Worm (Caenorhabditis elegans) whole organism, L4 larva: ENCODE data around the gene W01C8.1.

Source experiments
- aly-2 ChIP-seq: sonication (generic microtip); optimal IDR thresholded peaks from 2 replicates; lab custom pipeline; 2018; ENCODE audit warnings: missing biosample characterization, missing genetic modification characterization
- ama-1 ChIP-seq: fragments of 150-350 bp; optimal IDR thresholded peaks from 2 replicates; lab custom pipeline; 2014; ENCODE audit warnings: inconsistent platforms, mixed read lengths
- nhr-11 ChIP-seq: fragments of 150-350 bp; optimal IDR thresholded peaks from 2 replicates; lab custom pipeline; 2014; ENCODE audit warnings: missing biosample characterization, missing genetic modification characterization
- nhr-25 ChIP-seq: sonication (generic microtip); optimal IDR thresholded peaks from 2 replicates; lab custom pipeline; 2017; ENCODE audit warnings: missing genetic modification characterization, mild to moderate bottlenecking, missing compliant biosample characterization, antibody characterized with exemption, moderate library complexity, borderline replicate concordance; ENCODE audit not compliant: insufficient read depth
- nhr-48 ChIP-seq: sonication (generic microtip); optimal IDR thresholded peaks from 2 replicates; lab custom pipeline; 2016; ENCODE audit warnings: mild to moderate bottlenecking, missing genetic modification characterization, missing compliant biosample characterization
- pqm-1 ChIP-seq: sonication (generic microtip); optimal IDR thresholded peaks from 2 replicates; lab custom pipeline; 2017; ENCODE audit warnings: missing biosample characterization, missing genetic modification characterization
- unc-39 ChIP-seq: sonication (generic microtip); optimal IDR thresholded peaks from 2 replicates; lab custom pipeline; 2017; ENCODE audit warnings: missing biosample characterization, missing genetic modification characterization

DNA sequence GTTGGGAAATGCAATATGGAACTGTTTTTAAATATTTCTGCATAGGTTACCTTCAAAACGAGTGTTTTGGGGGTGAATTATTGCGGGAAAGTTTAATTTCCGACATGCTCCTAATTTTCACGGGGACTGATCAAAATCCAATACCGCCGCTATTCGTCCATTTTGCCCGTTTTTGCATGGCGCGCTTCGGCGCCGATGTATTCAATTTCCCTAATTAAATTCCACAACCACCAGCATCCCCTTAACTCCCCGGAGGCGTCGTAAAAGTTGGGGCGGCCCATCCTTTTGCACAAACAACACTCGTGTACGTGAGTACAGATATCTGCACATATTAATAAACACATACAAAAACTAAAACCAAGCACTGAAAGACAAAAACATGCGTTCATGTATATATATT is 32.3 kb downstream of the W01C8.1 start:
- TF ChIP-seq nhr-11 (tag; lab: Kevin White, UChicago), result no peak
- no peak for TF ChIP-seq pqm-1 (tag; lab: Kevin White, UChicago)
- TF ChIP-seq unc-39 (tag; lab: Kevin White, UChicago), result no peak
- TF ChIP-seq aly-2, result no peak
- TF ChIP-seq nhr-48, result no peak
- TF ChIP-seq ama-1, result no peak
- TF ChIP-seq nhr-25 (tag; lab: Kevin White, UChicago), result no peak
